Worm (Caenorhabditis elegans) whole organism, L4/young adult: ENCODE results near the gene rpt-3.

Source experiments
- W03F9.2 ChIP-seq: fragments of 150-350 bp; optimal IDR thresholded peaks from 2 replicates; lab custom pipeline; 2014; ENCODE audit warnings: missing biosample characterization, missing genetic modification characterization
- dao-5 ChIP-seq: sonication (generic microtip); optimal IDR thresholded peaks from 2 replicates; lab custom pipeline; 2016; ENCODE audit warnings: missing genotype, missing genetic modification characterization, moderate library complexity, missing compliant biosample characterization
- him-1 ChIP-seq: sonication (generic microtip); optimal IDR thresholded peaks from 2 replicates; lab custom pipeline; 2016; ENCODE audit warnings: missing genotype, missing genetic modification reagents, missing genetic modification characterization, missing compliant biosample characterization

ce11 chrIII:6525557-6525956, 36.0 kb downstream of the rpt-3 start, which contains the start of gene oig-1:
- TF ChIP-seq W03F9.2 (tag; lab: Kevin White, UChicago): no peak
- TF ChIP-seq him-1 (tag; lab: Kevin White, UChicago): no peak
- TF ChIP-seq dao-5: no peak
